Fruit fly (Drosophila melanogaster) whole organism, embryonic: ENCODE data around the gene Exn.

Source experiments
- Bgb ChIP-seq: fragments of 200-800 bp; sonication (Bioruptor generic); IDR thresholded peaks from 2 replicates; pipeline ENCODE4 v1.3.6; 2022; ENCODE audit warnings: missing biosample characterization, missing genetic modification characterization; ENCODE audit not compliant: partially characterized antibody
- CG10147 ChIP-seq: fragments of 200-800 bp; sonication (Bioruptor generic); optimal IDR thresholded peaks from 2 replicates; lab custom pipeline; 2019; ENCODE audit warnings: missing biosample characterization, mild to moderate bottlenecking, missing genetic modification characterization, moderate library complexity
- CG10267 ChIP-seq: fragments of 200-800 bp; sonication (Bioruptor generic); optimal IDR thresholded peaks from 2 replicates; lab custom pipeline; 2018; ENCODE audit warnings: missing biosample characterization, mild to moderate bottlenecking, missing genetic modification characterization, moderate library complexity
- CG10366 ChIP-seq: fragments of 200-800 bp; sonication (Bioruptor generic); IDR thresholded peaks from 2 replicates; pipeline ENCODE4 v1.3.6; 2022; ENCODE audit warnings: missing biosample characterization, missing genetic modification characterization
- CG10654 ChIP-seq: fragments of 200-800 bp; sonication (Bioruptor generic); optimal IDR thresholded peaks from 2 replicates; lab custom pipeline; 2016; ENCODE audit warnings: missing biosample characterization, missing genetic modification characterization
- CG11085 ChIP-seq: fragments of 200-800 bp; sonication (Bioruptor generic); IDR thresholded peaks from 2 replicates; pipeline ENCODE4 v1.3.6; 2022; ENCODE audit warnings: missing biosample characterization, missing genetic modification characterization
- CG12391 ChIP-seq: fragments of 200-800 bp; sonication (Bioruptor generic); optimal IDR thresholded peaks from 3 replicates; lab custom pipeline; 2018; ENCODE audit warnings: missing biosample characterization, mild to moderate bottlenecking, missing genetic modification characterization, moderate library complexity
- CG15696 ChIP-seq: fragments of 200-800 bp; sonication (Bioruptor generic); optimal IDR thresholded peaks from 2 replicates; lab custom pipeline; 2019; ENCODE audit warnings: missing biosample characterization, mild to moderate bottlenecking, missing genetic modification characterization, moderate library complexity
- CG1602 ChIP-seq: fragments of 200-800 bp; sonication (Bioruptor generic); optimal IDR thresholded peaks from 3 replicates; lab custom pipeline; 2016; ENCODE audit warnings: missing biosample characterization, missing genetic modification characterization
- CG17385 ChIP-seq: fragments of 200-800 bp; sonication (Bioruptor generic); optimal IDR thresholded peaks from 3 replicates; lab custom pipeline; 2018; ENCODE audit warnings: missing biosample characterization, mild to moderate bottlenecking, missing genetic modification characterization
- CG17568 ChIP-seq: fragments of 200-800 bp; sonication (Bioruptor generic); optimal IDR thresholded peaks from 2 replicates; lab custom pipeline; 2018; ENCODE audit warnings: missing biosample characterization, mild to moderate bottlenecking, missing genetic modification characterization, moderate library complexity
- CG17802 ChIP-seq: fragments of 200-800 bp; sonication (Bioruptor generic); optimal IDR thresholded peaks from 2 replicates; lab custom pipeline; 2018; ENCODE audit warnings: missing biosample characterization, mild to moderate bottlenecking, missing genetic modification characterization, moderate library complexity
- CG2129 ChIP-seq: fragments of 200-800 bp; sonication (Bioruptor generic); IDR thresholded peaks from 2 replicates; pipeline ENCODE4 v1.3.6; 2022; ENCODE audit warnings: missing biosample characterization, missing genetic modification characterization; ENCODE audit not compliant: partially characterized antibody
- CG2712 ChIP-seq: fragments of 200-800 bp; optimal IDR thresholded peaks from 3 replicates; lab custom pipeline; 2019; ENCODE audit warnings: missing biosample characterization, mild to moderate bottlenecking, missing genetic modification characterization, moderate library complexity
- CG31365 ChIP-seq: fragments of 200-800 bp; sonication (Bioruptor generic); optimal IDR thresholded peaks from 2 replicates; lab custom pipeline; 2018; ENCODE audit warnings: missing biosample characterization, mild to moderate bottlenecking, missing genetic modification characterization
- CG3847 ChIP-seq: fragments of 200-800 bp; sonication (Bioruptor generic); IDR thresholded peaks from 2 replicates; pipeline ENCODE4 v1.3.6; 2022; ENCODE audit warnings: missing biosample characterization, missing genetic modification characterization
- CG6175 ChIP-seq: fragments of 200-800 bp; sonication (Bioruptor generic); IDR thresholded peaks from 3 replicates; pipeline ENCODE4 v1.3.6; 2022; ENCODE audit warnings: missing biosample characterization, missing genetic modification characterization
- CG6654 ChIP-seq: fragments of 200-800 bp; sonication (Bioruptor generic); optimal IDR thresholded peaks from 2 replicates; lab custom pipeline; 2017; ENCODE audit warnings: missing biosample characterization, mild to moderate bottlenecking, missing genetic modification characterization
- CG6689 ChIP-seq: fragments of 200-800 bp; sonication (Bioruptor generic); IDR thresholded peaks from 2 replicates; pipeline ENCODE4 v1.3.6; 2022; ENCODE audit warnings: missing biosample characterization, missing genetic modification characterization
- CG6854 ChIP-seq: fragments of 200-800 bp; sonication (Bioruptor generic); optimal IDR thresholded peaks from 3 replicates; lab custom pipeline; 2017; ENCODE audit warnings: missing biosample characterization, mild to moderate bottlenecking, missing genetic modification characterization
- CG7357 ChIP-seq: fragments of 200-800 bp; sonication (Bioruptor generic); IDR thresholded peaks from 3 replicates; pipeline ENCODE4 v1.3.6; 2022; ENCODE audit warnings: missing biosample characterization, missing genetic modification characterization
- CG7987 ChIP-seq: fragments of 200-800 bp; sonication (Bioruptor generic); optimal IDR thresholded peaks from 2 replicates; lab custom pipeline; 2018; ENCODE audit warnings: missing biosample characterization, mild to moderate bottlenecking, missing genetic modification characterization, moderate library complexity
- CG9817 ChIP-seq: fragments of 200-800 bp; sonication (Bioruptor generic); optimal IDR thresholded peaks from 2 replicates; lab custom pipeline; 2018; ENCODE audit warnings: missing biosample characterization, mild to moderate bottlenecking, missing genetic modification characterization, moderate library complexity
- Camta ChIP-seq: fragments of 200-800 bp; sonication (Bioruptor generic); optimal IDR thresholded peaks from 2 replicates; lab custom pipeline; 2016; ENCODE audit warnings: missing biosample characterization, missing genetic modification characterization
- HmgD ChIP-seq: fragments of 200-800 bp; sonication (Bioruptor generic); optimal IDR thresholded peaks from 3 replicates; lab custom pipeline; 2016; ENCODE audit warnings: missing biosample characterization, missing genetic modification characterization
- Hr3 ChIP-seq: fragments of 200-800 bp; sonication (Bioruptor generic); optimal IDR thresholded peaks from 3 replicates; lab custom pipeline; 2016; ENCODE audit warnings: missing biosample characterization, missing genetic modification characterization
- Max ChIP-seq: fragments of 200-800 bp; sonication (Bioruptor generic); optimal IDR thresholded peaks from 2 replicates; lab custom pipeline; 2016; ENCODE audit warnings: missing biosample characterization, mild to moderate bottlenecking, missing genetic modification characterization
- Oaz ChIP-seq: fragments of 200-800 bp; sonication (Bioruptor generic); IDR thresholded peaks from 2 replicates; pipeline ENCODE4 v1.3.6; 2022; ENCODE audit warnings: missing biosample characterization, missing genetic modification characterization
- Pdp1 ChIP-seq, 2 experiments: fragments of 200-800 bp; sonication (Bioruptor generic); optimal IDR thresholded peaks; 3 replicates each; lab custom pipeline; 2016; ENCODE audit warnings: missing biosample characterization in 2 of 2, missing genetic modification characterization in 2 of 2, mild to moderate bottlenecking in 1 of 2, moderate library complexity in 1 of 2
- Sox100B ChIP-seq: fragments of 200-800 bp; sonication (Bioruptor generic); optimal IDR thresholded peaks from 3 replicates; lab custom pipeline; 2018; ENCODE audit warnings: missing biosample characterization, mild to moderate bottlenecking, missing genetic modification characterization
- Xbp1 ChIP-seq: fragments of 200-800 bp; sonication (Bioruptor generic); optimal IDR thresholded peaks from 3 replicates; lab custom pipeline; 2016; ENCODE audit warnings: missing biosample characterization, mild to moderate bottlenecking, missing genetic modification characterization
- ap ChIP-seq: fragments of 200-800 bp; sonication (Bioruptor generic); IDR thresholded peaks from 2 replicates; pipeline ENCODE4 v1.3.6; 2022; ENCODE audit warnings: missing biosample characterization, missing genetic modification characterization
- ato ChIP-seq: fragments of 200-800 bp; sonication (Bioruptor generic); IDR thresholded peaks from 2 replicates; pipeline ENCODE4 v1.3.6; 2022; ENCODE audit warnings: missing biosample characterization, missing genetic modification characterization; ENCODE audit not compliant: partially characterized antibody
- bbx ChIP-seq: fragments of 200-800 bp; sonication (Bioruptor generic); IDR thresholded peaks from 2 replicates; pipeline ENCODE4 v1.3.6; 2022; ENCODE audit warnings: missing biosample characterization, missing genetic modification characterization; ENCODE audit not compliant: partially characterized antibody
- br ChIP-seq: fragments of >200 bp; optimal IDR thresholded peaks from 2 replicates; lab custom pipeline; 2017
- chinmo ChIP-seq: fragments of 200-800 bp; sonication (Bioruptor generic); IDR thresholded peaks from 4 replicates; pipeline ENCODE4 v1.3.6; 2022; ENCODE audit warnings: missing biosample characterization, missing genetic modification characterization; ENCODE audit not compliant: partially characterized antibody
- gfzf ChIP-seq: fragments of 200-800 bp; sonication (Bioruptor generic); optimal IDR thresholded peaks from 2 replicates; lab custom pipeline; 2016; ENCODE audit warnings: missing biosample characterization, mild to moderate bottlenecking, missing genetic modification characterization, moderate library complexity
- inv ChIP-seq: fragments of 200-800 bp; sonication (Bioruptor generic); IDR thresholded peaks from 2 replicates; pipeline ENCODE4 v1.3.6; 2022; ENCODE audit warnings: missing biosample characterization, missing genetic modification characterization; ENCODE audit not compliant: partially characterized antibody
- ken ChIP-seq: fragments of 200-800 bp; sonication (Bioruptor generic); IDR thresholded peaks from 3 replicates; pipeline ENCODE4 v1.3.6; 2022; ENCODE audit warnings: missing biosample characterization, missing genetic modification characterization
- maf-S ChIP-seq: fragments of 200-800 bp; sonication (Bioruptor generic); optimal IDR thresholded peaks from 2 replicates; lab custom pipeline; 2016; ENCODE audit warnings: missing biosample characterization, missing genetic modification characterization
- nerfin-1 ChIP-seq: fragments of 200-800 bp; sonication (Bioruptor generic); optimal IDR thresholded peaks from 3 replicates; lab custom pipeline; 2019; ENCODE audit warnings: missing biosample characterization, mild to moderate bottlenecking, missing genetic modification characterization, moderate library complexity
- pan ChIP-seq, 4 experiments: fragments of >200 bp in 3 of 4; fragments of 200-800 bp in 1 of 4; sonication (Bioruptor generic) in 1 of 4; optimal IDR thresholded peaks in 3 of 4; IDR thresholded peaks in 1 of 4; 2 replicates each; pipeline versions ENCODE4 v1.3.6 to Lab custom; 2017 to 2022; ENCODE audit warnings: missing biosample characterization in 2 of 4, missing genetic modification characterization in 2 of 4, mixed read lengths in 1 of 4
- zen ChIP-seq: fragments of 200-800 bp; sonication (Bioruptor generic); optimal IDR thresholded peaks from 3 replicates; lab custom pipeline; 2018; ENCODE audit warnings: missing biosample characterization, mild to moderate bottlenecking, missing genetic modification characterization, moderate library complexity

Exn gene

dm6 chr3L:16986062-16987013 lies 16.5 kb downstream of the Exn start (continued):
- TF ChIP-seq CG17802 (peak; percentile 19), CG17385 (GFP tag; lab: Kevin White, UChicago) (peak; percentile 65), CG12391 (tag; lab: Kevin White, UChicago) (peak; percentile 64), chinmo (GFP tag; lab: Robert Waterston, UW) (peak; percentile 84; the same call in 1 of the 4 replicates), CG6689 (GFP tag; lab: Robert Waterston, UW) (peak; percentile 42), Bgb (GFP tag; lab: Robert Waterston, UW) (no peak), inv (GFP tag; lab: Robert Waterston, UW) (no peak), CG7357 (peak; percentile 40; the same call in 1 of the 3 replicates), CG6654 (peak; percentile 32), ken (GFP tag; lab: Robert Waterston, UW) (0 out of 3 replicates have a peak, but pooled peaks have one; percentile 42), CG2712 (tag; lab: Kevin White, UChicago) (peak; percentile 40), Sox100B (peak; percentile 82), zen (tag; lab: Kevin White, UChicago) (no peak), Oaz (no peak), CG1602 (peak; percentile 57), maf-S (GFP tag; lab: Kevin White, UChicago) (no peak), Pdp1 (GFP tag; optimal IDR thresholded peaks at IDR 0.05; lab: Kevin White, UChicago) (peak; percentile 28 to 46), bbx (GFP tag; lab: Robert Waterston, UW) (no peak), CG9817 (tag; lab: Kevin White, UChicago) (peak; percentile 23), CG10654 (GFP tag; lab: Kevin White, UChicago) (no peak)
- TF ChIP-seq, all 482 proteins: peak for 222

dm6 chr3L:16987347-16987746 lies 17.5 kb downstream of the Exn start:
- TF ChIP-seq Pdp1 (GFP tag; optimal IDR thresholded peaks at IDR 0.05; lab: Kevin White, UChicago): no peak
- no peak for TF ChIP-seq pan (optimal IDR thresholded peaks at IDR 0.05; lab: Kevin White, UChicago)
- TF ChIP-seq pan (GFP tag; optimal IDR thresholded peaks at IDR 0.05 in 1 of 2, IDR thresholded peaks at IDR 0.05 in 1 of 2): peak in 1 of 2 experiments; percentile 10

dm6 chr3L:16988526-16988925 lies 18.7 kb downstream of the Exn start:
- no peak for TF ChIP-seq Camta (GFP tag; lab: Kevin White, UChicago)
- TF ChIP-seq CG6689 (GFP tag; lab: Robert Waterston, UW): no peak
- TF ChIP-seq CG10147: no peak

dm6 chr3L:16989169-16989568 lies 19.4 kb downstream of the Exn start:
- TF ChIP-seq ato (GFP tag; lab: Robert Waterston, UW) (no peak), CG15696 (no peak), br (lab: Kevin White, UChicago) (no peak), nerfin-1 (no peak), CG10267 (tag; lab: Kevin White, UChicago) (no peak), CG3847 (0 out of 2 replicates have a peak, but pooled peaks have one; percentile 27), CG2129 (GFP tag; lab: Robert Waterston, UW) (no peak), CG6175 (no peak), Hr3 (GFP tag; lab: Kevin White, UChicago) (no peak), gfzf (GFP tag; lab: Kevin White, UChicago) (no peak), Xbp1 (GFP tag; lab: Kevin White, UChicago) (no peak), Sox100B (no peak), CG31365 (no peak), ap (GFP tag; lab: Robert Waterston, UW) (no peak), zen (tag; lab: Kevin White, UChicago) (no peak), CG6854 (GFP tag; lab: Kevin White, UChicago) (no peak), CG7987 (GFP tag; lab: Kevin White, UChicago) (no peak), CG10366 (no peak), CG11085 (GFP tag; lab: Robert Waterston, UW) (no peak), CG17568 (GFP tag; lab: Kevin White, UChicago) (no peak), HmgD (GFP tag; lab: Kevin White, UChicago) (no peak), Max (GFP tag; lab: Kevin White, UChicago) (no peak)
